Fruit fly (Drosophila melanogaster) whole organism, prepupa: ENCODE data around the gene Ag5r.

ENCODE experiments used
- Blimp-1 ChIP-seq: fragments of 200-800 bp; sonication (Bioruptor generic); optimal IDR thresholded peaks from 3 replicates; lab custom pipeline; 2017; ENCODE audit warnings: missing biosample characterization, missing genetic modification characterization, mild to moderate bottlenecking, moderate library complexity, missing genetic modification reagents
- CG10631 ChIP-seq: fragments of 200-800 bp; sonication (Bioruptor generic); optimal IDR thresholded peaks from 2 replicates; lab custom pipeline; 2016; ENCODE audit warnings: missing biosample characterization, missing genetic modification characterization
- CG16779 ChIP-seq: fragments of 200-800 bp; sonication (Bioruptor generic); optimal IDR thresholded peaks from 3 replicates; lab custom pipeline; 2017; ENCODE audit warnings: missing biosample characterization, mild to moderate bottlenecking, missing genetic modification characterization
- CG3919 ChIP-seq: fragments of 200-800 bp; sonication (Bioruptor generic); optimal IDR thresholded peaks from 3 replicates; lab custom pipeline; 2016; ENCODE audit warnings: missing biosample characterization, missing genetic modification characterization
- CG6854 ChIP-seq: fragments of 200-800 bp; sonication (Bioruptor generic); optimal IDR thresholded peaks from 2 replicates; lab custom pipeline; 2017; ENCODE audit warnings: missing biosample characterization, mild to moderate bottlenecking, missing genetic modification characterization
- CG8119 ChIP-seq: fragments of 200-800 bp; sonication (Bioruptor generic); IDR thresholded peaks from 3 replicates; pipeline ENCODE4 v1.3.6; 2022; ENCODE audit warnings: missing biosample characterization, missing genetic modification characterization
- Eip75B ChIP-seq: fragments of 200-800 bp; sonication (Bioruptor generic); optimal IDR thresholded peaks from 3 replicates; lab custom pipeline; 2016; ENCODE audit warnings: missing biosample characterization, missing genetic modification characterization
- Eip93F ChIP-seq: fragments of 200-800 bp; sonication (Bioruptor generic); optimal IDR thresholded peaks from 2 replicates; lab custom pipeline; 2016; ENCODE audit warnings: missing biosample characterization, mild to moderate bottlenecking, missing genetic modification characterization
- Ets96B ChIP-seq: fragments of 200-800 bp; optimal IDR thresholded peaks from 2 replicates; lab custom pipeline; 2019; ENCODE audit warnings: missing biosample characterization, mild to moderate bottlenecking, missing genetic modification characterization, moderate library complexity
- Lpt ChIP-seq: fragments of 200-800 bp; sonication (Bioruptor generic); optimal IDR thresholded peaks from 3 replicates; lab custom pipeline; 2016; ENCODE audit warnings: missing biosample characterization, missing genetic modification characterization
- ss ChIP-seq, 2 experiments: fragments of 200-800 bp; sonication (Bioruptor generic); optimal IDR thresholded peaks; 2 replicates in 1 of 2; 3 replicates in 1 of 2; lab custom pipeline; 2017 to 2018; ENCODE audit warnings: mild to moderate bottlenecking in 2 of 2, missing biosample characterization in 2 of 2, missing genetic modification characterization in 2 of 2, moderate library complexity in 1 of 2
- topi ChIP-seq: fragments of 200-800 bp; sonication (Bioruptor generic); optimal IDR thresholded peaks from 3 replicates; lab custom pipeline; 2016; ENCODE audit warnings: missing biosample characterization, missing genetic modification characterization

- TF ChIP-seq CG16779 (tag; lab: Kevin White, UChicago) (no peak), Lpt (GFP tag; lab: Kevin White, UChicago) (no peak), CG8119 (no peak), CG6854 (GFP tag; lab: Kevin White, UChicago) (no peak), CG10631 (GFP tag; lab: Kevin White, UChicago) (peak; percentile 34), Blimp-1 (GFP tag; lab: Kevin White, UChicago) (no peak), CG3919 (GFP tag; lab: Kevin White, UChicago) (peak; percentile 28), ss (GFP tag; optimal IDR thresholded peaks at IDR 0.05; lab: Kevin White, UChicago) (peak in 1 of 2 experiments; percentile 23), Eip93F (peak; percentile 24), topi (peak; percentile 78), Ets96B (tag; lab: Kevin White, UChicago) (peak; percentile 39), Eip75B (GFP tag; lab: Kevin White, UChicago) (peak; percentile 35)
These were observed 35.9 kb downstream of the Ag5r start for dm6 chrX:14750448-14750847.
